Worm (Caenorhabditis elegans) whole organism, L4/young adult: ENCODE measurements around the gene ssp-33.

Experiments used
- W03F9.2 ChIP-seq: fragments of 150-350 bp; optimal IDR thresholded peaks from 2 replicates; lab custom pipeline; 2014; ENCODE audit warnings: missing biosample characterization, missing genetic modification characterization
- dao-5 ChIP-seq: sonication (generic microtip); optimal IDR thresholded peaks from 2 replicates; lab custom pipeline; 2016; ENCODE audit warnings: missing genotype, missing genetic modification characterization, moderate library complexity, missing compliant biosample characterization
- him-1 ChIP-seq: sonication (generic microtip); optimal IDR thresholded peaks from 2 replicates; lab custom pipeline; 2016; ENCODE audit warnings: missing genotype, missing genetic modification reagents, missing genetic modification characterization, missing compliant biosample characterization

DNA sequence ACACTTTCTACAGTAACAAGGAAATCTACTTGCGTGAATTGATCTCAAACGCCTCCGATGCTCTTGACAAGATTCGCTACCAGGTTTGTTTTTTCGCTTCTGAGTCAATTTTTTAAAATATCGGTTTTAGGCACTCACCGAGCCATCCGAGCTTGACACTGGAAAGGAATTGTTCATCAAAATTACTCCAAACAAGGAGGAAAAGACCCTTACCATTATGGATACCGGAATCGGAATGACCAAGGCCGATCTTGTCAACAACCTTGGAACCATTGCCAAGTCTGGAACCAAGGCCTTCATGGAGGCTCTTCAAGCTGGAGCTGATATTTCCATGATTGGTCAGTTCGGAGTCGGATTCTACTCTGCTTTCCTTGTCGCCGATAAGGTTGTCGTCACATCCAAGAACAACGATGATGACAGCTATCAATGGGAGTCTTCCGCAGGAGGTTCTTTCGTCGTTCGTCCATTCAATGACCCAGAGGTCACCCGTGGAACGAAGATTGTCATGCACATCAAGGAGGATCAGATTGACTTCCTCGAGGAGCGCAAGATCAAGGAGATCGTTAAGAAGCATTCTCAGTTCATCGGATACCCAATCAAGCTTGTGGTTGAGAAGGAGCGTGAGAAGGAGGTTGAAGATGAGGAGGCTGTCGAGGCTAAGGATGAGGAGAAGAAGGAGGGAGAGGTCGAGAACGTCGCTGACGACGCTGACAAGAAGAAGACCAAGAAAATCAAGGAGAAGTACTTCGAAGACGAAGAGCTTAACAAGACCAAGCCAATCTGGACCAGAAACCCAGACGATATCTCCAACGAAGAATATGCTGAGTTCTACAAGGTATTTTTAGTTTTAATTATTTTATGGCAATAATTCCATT lies 24.7 kb upstream of the ssp-33 start:
- no peak for TF ChIP-seq dao-5 (tag; lab: Kevin White, UChicago)
- no peak for TF ChIP-seq him-1 (tag; lab: Kevin White, UChicago)
- TF ChIP-seq W03F9.2 (tag; lab: Kevin White, UChicago), result no peak
